Worm (Caenorhabditis elegans): ENCODE measurements around the gene F52E1.3.

Gene F52E1.3

ce11 chrV:8359113-8359564 is 35.5 kb upstream of the F52E1.3 start, which contains the start of gene mpdu-1:
TSS of gene mpdu-1 (minus strand) at chrV:8359163.
- TF ChIP-seq pes-1 (GFP tag; IDR thresholded peaks at IDR 0.05) (no peak), ceh-36 (tag; optimal IDR thresholded peaks at IDR 0.05) (no peak), flt-1 (GFP tag; IDR thresholded peaks at IDR 0.05) (no peak), B0310.2 (tag; optimal IDR thresholded peaks at IDR 0.05) (no peak), ama-1 (optimal IDR thresholded peaks at IDR 0.05) (no peak), tbx-11 (GFP tag; IDR thresholded peaks at IDR 0.05) (no peak), ceh-13 (GFP tag; optimal IDR thresholded peaks at IDR 0.05) (no peak), tra-4 (tag; optimal IDR thresholded peaks at IDR 0.05) (no peak), sea-1 (GFP tag; conservative IDR thresholded peaks at IDR 0.05) (no peak), F13C5.2 (tag; optimal IDR thresholded peaks at IDR 0.05) (no peak), tbx-37 (GFP tag; conservative IDR thresholded peaks at IDR 0.05) (no peak), hmg-4 (GFP tag; optimal IDR thresholded peaks at IDR 0.05) (no peak), ets-7 (tag; optimal IDR thresholded peaks at IDR 0.05) (no peak), aly-1 (tag; optimal IDR thresholded peaks at IDR 0.05) (no peak), scrt-1 (GFP tag; IDR thresholded peaks at IDR 0.05) (no peak), hnd-1 (tag; optimal IDR thresholded peaks at IDR 0.05) (no peak), hmbx-1 (tag; optimal IDR thresholded peaks at IDR 0.05) (no peak)

DNA sequence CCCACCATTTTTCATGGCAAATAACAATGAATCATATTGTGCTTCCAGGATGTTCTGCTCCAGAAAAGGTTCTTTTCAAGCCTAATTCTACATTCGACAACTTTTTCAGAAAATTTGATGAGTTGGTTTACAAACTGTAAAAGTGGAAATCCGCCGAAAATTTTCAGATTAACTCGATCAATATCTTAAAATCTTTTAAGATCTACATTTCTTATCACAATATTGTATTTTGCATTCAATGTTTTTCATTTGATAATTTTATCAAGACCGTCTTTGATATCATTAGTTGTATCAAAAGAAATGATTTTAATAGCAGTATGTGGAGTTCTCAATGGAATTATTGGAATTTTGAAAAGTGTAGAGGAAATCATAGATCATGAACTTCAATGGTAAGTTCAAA is 34.8 kb upstream of the F52E1.3 start, which contains the start of gene F38E1.6:
F38E1.6 (plus strand) TSS at position 301 of the 400 bp plus-strand sequence.
- TF ChIP-seq sea-1 (GFP tag; conservative IDR thresholded peaks at IDR 0.05) (no peak), F13C5.2 (tag; optimal IDR thresholded peaks at IDR 0.05) (no peak), B0310.2 (tag; optimal IDR thresholded peaks at IDR 0.05) (no peak), hmbx-1 (tag; optimal IDR thresholded peaks at IDR 0.05) (no peak), pes-1 (GFP tag; IDR thresholded peaks at IDR 0.05) (no peak), ets-7 (tag; optimal IDR thresholded peaks at IDR 0.05) (no peak)

- TF ChIP-seq tra-4 (tag; optimal IDR thresholded peaks at IDR 0.05) (no peak), scrt-1 (GFP tag; IDR thresholded peaks at IDR 0.05) (no peak), ama-1 (optimal IDR thresholded peaks at IDR 0.05) (no peak), sea-1 (GFP tag; conservative IDR thresholded peaks at IDR 0.05) (no peak), F13C5.2 (tag; optimal IDR thresholded peaks at IDR 0.05) (no peak), hmbx-1 (tag; optimal IDR thresholded peaks at IDR 0.05) (no peak), ceh-13 (GFP tag; optimal IDR thresholded peaks at IDR 0.05) (no peak), hmg-4 (GFP tag; optimal IDR thresholded peaks at IDR 0.05) (no peak), ets-7 (tag; optimal IDR thresholded peaks at IDR 0.05) (no peak), hnd-1 (tag; optimal IDR thresholded peaks at IDR 0.05) (no peak), flt-1 (GFP tag; IDR thresholded peaks at IDR 0.05) (no peak), pes-1 (GFP tag; IDR thresholded peaks at IDR 0.05) (no peak), tbx-37 (GFP tag; conservative IDR thresholded peaks at IDR 0.05) (no peak), ceh-36 (tag; optimal IDR thresholded peaks at IDR 0.05) (no peak), B0310.2 (tag; optimal IDR thresholded peaks at IDR 0.05) (no peak), tbx-11 (GFP tag; IDR thresholded peaks at IDR 0.05) (no peak), aly-1 (tag; optimal IDR thresholded peaks at IDR 0.05) (no peak)
Measured at ce11 chrV:8370705-8371104, 23.9 kb upstream of the F52E1.3 start, which contains the start of gene gpa-2. TSS of gene gpa-2 (plus strand) at chrV:8371005.

ce11 chrV:8375419-8375818 is 19.2 kb upstream of the F52E1.3 start, which contains the start of gene F38E1.10:
TSS of gene F38E1.10 (minus strand) at chrV:8375519.
- TF ChIP-seq flt-1 (GFP tag; IDR thresholded peaks at IDR 0.05) = no peak
- TF ChIP-seq scrt-1 (GFP tag; IDR thresholded peaks at IDR 0.05) = no peak
- no peak for TF ChIP-seq F13C5.2 (tag; optimal IDR thresholded peaks at IDR 0.05)
- TF ChIP-seq sea-1 (GFP tag; conservative IDR thresholded peaks at IDR 0.05) = no peak
- TF ChIP-seq tbx-37 (GFP tag; conservative IDR thresholded peaks at IDR 0.05) = no peak
- TF ChIP-seq ceh-13 (GFP tag; optimal IDR thresholded peaks at IDR 0.05) = no peak
- TF ChIP-seq tbx-11 (GFP tag; IDR thresholded peaks at IDR 0.05) = no peak
- TF ChIP-seq B0310.2 (tag; optimal IDR thresholded peaks at IDR 0.05) = no peak
- TF ChIP-seq aly-1 (tag; optimal IDR thresholded peaks at IDR 0.05) = no peak
- no peak for TF ChIP-seq ets-7 (tag; optimal IDR thresholded peaks at IDR 0.05)
- TF ChIP-seq hnd-1 (tag; optimal IDR thresholded peaks at IDR 0.05) = no peak
- TF ChIP-seq hmg-4 (GFP tag; optimal IDR thresholded peaks at IDR 0.05) = no peak
- TF ChIP-seq ceh-36 (tag; optimal IDR thresholded peaks at IDR 0.05) = no peak
- no peak for TF ChIP-seq ama-1 (optimal IDR thresholded peaks at IDR 0.05)
- no peak for TF ChIP-seq pes-1 (GFP tag; IDR thresholded peaks at IDR 0.05)
- no peak for TF ChIP-seq tra-4 (tag; optimal IDR thresholded peaks at IDR 0.05)
- no peak for TF ChIP-seq hmbx-1 (tag; optimal IDR thresholded peaks at IDR 0.05)

DNA sequence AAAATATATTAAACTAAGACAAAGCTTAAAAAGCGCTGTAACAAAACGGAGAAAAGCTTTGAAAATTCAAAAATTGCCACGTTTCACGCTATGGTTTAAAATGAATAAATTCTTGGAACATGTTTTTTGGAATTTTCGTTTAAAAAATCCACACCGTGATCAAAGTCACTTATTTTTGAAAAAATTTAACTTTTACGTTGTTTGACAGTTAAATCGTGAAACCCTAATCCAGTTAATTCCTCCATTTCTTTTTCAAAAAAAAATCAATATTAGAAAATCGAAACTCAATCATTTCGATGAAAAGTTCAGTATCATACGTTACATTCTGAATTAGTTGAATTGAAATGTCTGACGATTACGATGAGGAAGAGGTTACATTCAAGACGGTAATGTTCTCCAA is 18.8 kb upstream of the F52E1.3 start, which contains the start of gene F38E1.3:
F38E1.3 (plus strand) TSS at position 301 of the 400 bp plus-strand sequence.
- TF ChIP-seq tbx-11 (GFP tag; IDR thresholded peaks at IDR 0.05) = no peak
- TF ChIP-seq ceh-36 (tag; optimal IDR thresholded peaks at IDR 0.05) = no peak
- TF ChIP-seq B0310.2 (tag; optimal IDR thresholded peaks at IDR 0.05) = no peak
- no peak for TF ChIP-seq hnd-1 (tag; optimal IDR thresholded peaks at IDR 0.05)
- no peak for TF ChIP-seq ceh-13 (GFP tag; optimal IDR thresholded peaks at IDR 0.05)
- TF ChIP-seq tra-4 (tag; optimal IDR thresholded peaks at IDR 0.05) = no peak
- no peak for TF ChIP-seq aly-1 (tag; optimal IDR thresholded peaks at IDR 0.05)
- no peak for TF ChIP-seq ets-7 (tag; optimal IDR thresholded peaks at IDR 0.05)
- TF ChIP-seq flt-1 (GFP tag; IDR thresholded peaks at IDR 0.05) = no peak
- no peak for TF ChIP-seq pes-1 (GFP tag; IDR thresholded peaks at IDR 0.05)
- TF ChIP-seq sea-1 (GFP tag; conservative IDR thresholded peaks at IDR 0.05) = no peak
- no peak for TF ChIP-seq hmg-4 (GFP tag; optimal IDR thresholded peaks at IDR 0.05)
- no peak for TF ChIP-seq ama-1 (optimal IDR thresholded peaks at IDR 0.05)
- TF ChIP-seq scrt-1 (GFP tag; IDR thresholded peaks at IDR 0.05) = no peak
- no peak for TF ChIP-seq tbx-37 (GFP tag; conservative IDR thresholded peaks at IDR 0.05)

- no peak for TF ChIP-seq pes-1 (GFP tag; IDR thresholded peaks at IDR 0.05)
- no peak for TF ChIP-seq hmbx-1 (tag; optimal IDR thresholded peaks at IDR 0.05)
- TF ChIP-seq F13C5.2 (tag; optimal IDR thresholded peaks at IDR 0.05) = no peak
- TF ChIP-seq sea-1 (GFP tag; conservative IDR thresholded peaks at IDR 0.05) = no peak
- no peak for TF ChIP-seq tra-4 (tag; optimal IDR thresholded peaks at IDR 0.05)
- no peak for TF ChIP-seq hnd-1 (tag; optimal IDR thresholded peaks at IDR 0.05)
- no peak for TF ChIP-seq tbx-37 (GFP tag; conservative IDR thresholded peaks at IDR 0.05)
- no peak for TF ChIP-seq flt-1 (GFP tag; IDR thresholded peaks at IDR 0.05)
- no peak for TF ChIP-seq ceh-13 (GFP tag; optimal IDR thresholded peaks at IDR 0.05)
- no peak for TF ChIP-seq tbx-11 (GFP tag; IDR thresholded peaks at IDR 0.05)
Measured at ce11 chrV:8379206-8379605, 15.4 kb upstream of the F52E1.3 start, which contains the start of gene F52E1.5. TSS of gene F52E1.5 (plus strand) at chrV:8379506.

- TF ChIP-seq tbx-37 (GFP tag; conservative IDR thresholded peaks at IDR 0.05) = no peak
- TF ChIP-seq hnd-1 (tag; optimal IDR thresholded peaks at IDR 0.05) = no peak
- TF ChIP-seq pes-1 (GFP tag; IDR thresholded peaks at IDR 0.05) = no peak
- no peak for TF ChIP-seq tra-4 (tag; optimal IDR thresholded peaks at IDR 0.05)
- no peak for TF ChIP-seq scrt-1 (GFP tag; IDR thresholded peaks at IDR 0.05)
- TF ChIP-seq ama-1 (optimal IDR thresholded peaks at IDR 0.05) = no peak
- TF ChIP-seq sea-1 (GFP tag; conservative IDR thresholded peaks at IDR 0.05) = no peak
- no peak for TF ChIP-seq aly-1 (tag; optimal IDR thresholded peaks at IDR 0.05)
- no peak for TF ChIP-seq hmbx-1 (tag; optimal IDR thresholded peaks at IDR 0.05)
- TF ChIP-seq B0310.2 (tag; optimal IDR thresholded peaks at IDR 0.05) = no peak
- no peak for TF ChIP-seq ets-7 (tag; optimal IDR thresholded peaks at IDR 0.05)
- TF ChIP-seq ceh-13 (GFP tag; optimal IDR thresholded peaks at IDR 0.05) = no peak
- no peak for TF ChIP-seq F13C5.2 (tag; optimal IDR thresholded peaks at IDR 0.05)
- TF ChIP-seq tbx-11 (GFP tag; IDR thresholded peaks at IDR 0.05) = no peak
- no peak for TF ChIP-seq hmg-4 (GFP tag; optimal IDR thresholded peaks at IDR 0.05)
- no peak for TF ChIP-seq flt-1 (GFP tag; IDR thresholded peaks at IDR 0.05)
- TF ChIP-seq ceh-36 (tag; optimal IDR thresholded peaks at IDR 0.05) = no peak
Measured at ce11 chrV:8380076-8380475, 14.5 kb upstream of the F52E1.3 start.

Data from whole organism, early embryonic.